Worm (Caenorhabditis elegans): Measurements from ENCODE around the gene C39B10.7.

Gene C39B10.7

ce11 chrX:10520185-10520584 lies 43.5 kb downstream of the C39B10.7 start:
- TF ChIP-seq unc-62 (GFP tag; optimal IDR thresholded peaks at IDR 0.05): no peak

ce11 chrX:10521313-10521712 lies 44.6 kb downstream of the C39B10.7 start, which contains the start of gene F14F3.4:
Gene F14F3.4, minus strand, starts transcription at chrX:10521413.
- TF ChIP-seq unc-62 (GFP tag; optimal IDR thresholded peaks at IDR 0.05): no peak

- TF ChIP-seq unc-62 (GFP tag; optimal IDR thresholded peaks at IDR 0.05): no peak
These were observed 47.8 kb downstream of the C39B10.7 start, which contains the start of the genes mboa-7 and git-1 for ce11 chrX:10524483-10524948. Gene mboa-7, minus strand, starts transcription at chrX:10524565. Gene git-1, plus strand, starts transcription at chrX:10524898.

- TF ChIP-seq unc-62 (GFP tag; optimal IDR thresholded peaks at IDR 0.05): no peak
These were observed 50.7 kb downstream of the C39B10.7 start for ce11 chrX:10527414-10527813.
